Fruit fly (Drosophila melanogaster) whole organism, embryonic: ENCODE data around the gene Lamtor3.
A peak's percentile ranks its signal among the peaks of the same experiment; 100 is the strongest.

ENCODE experiments used
- Antp ChIP-seq: fragments of 200-800 bp; sonication (Bioruptor generic); optimal IDR thresholded peaks from 3 replicates; lab custom pipeline; 2016; ENCODE audit warnings: missing biosample characterization, missing genetic modification characterization
- CG10431 ChIP-seq: fragments of 200-800 bp; sonication (Bioruptor generic); optimal IDR thresholded peaks from 3 replicates; lab custom pipeline; 2018; ENCODE audit warnings: missing biosample characterization, mild to moderate bottlenecking, missing genetic modification characterization
- CG10565 ChIP-seq: fragments of 200-800 bp; sonication (Bioruptor generic); optimal IDR thresholded peaks from 3 replicates; lab custom pipeline; 2016; ENCODE audit warnings: missing biosample characterization, mild to moderate bottlenecking, missing genetic modification characterization
- CG11456 ChIP-seq: fragments of 200-800 bp; sonication (Bioruptor generic); IDR thresholded peaks from 3 replicates; pipeline ENCODE4 v1.3.6; 2022; ENCODE audit warnings: missing biosample characterization, missing genetic modification characterization
- CG12744 ChIP-seq: fragments of 200-800 bp; sonication (Bioruptor generic); optimal IDR thresholded peaks from 2 replicates; lab custom pipeline; 2016; ENCODE audit warnings: missing biosample characterization, missing genetic modification characterization
- CG13287 ChIP-seq: fragments of 200-800 bp; sonication (Bioruptor generic); IDR thresholded peaks from 2 replicates; pipeline ENCODE4 v1.3.6; 2022; ENCODE audit warnings: missing biosample characterization, missing genetic modification characterization; ENCODE audit not compliant: partially characterized antibody
- CG15601 ChIP-seq: fragments of 200-800 bp; sonication (Bioruptor generic); optimal IDR thresholded peaks from 3 replicates; lab custom pipeline; 2019; ENCODE audit warnings: missing biosample characterization, mild to moderate bottlenecking, missing genetic modification characterization, moderate library complexity
- CG2116 ChIP-seq: fragments of 200-800 bp; sonication (Bioruptor generic); optimal IDR thresholded peaks from 3 replicates; lab custom pipeline; 2018; ENCODE audit warnings: missing biosample characterization, mild to moderate bottlenecking, missing genetic modification characterization
- CG30403 ChIP-seq: fragments of 200-800 bp; sonication (Bioruptor generic); optimal IDR thresholded peaks from 3 replicates; lab custom pipeline; 2016; ENCODE audit warnings: missing biosample characterization, missing genetic modification characterization
- CG31224 ChIP-seq: fragments of 200-800 bp; sonication (Bioruptor generic); IDR thresholded peaks from 2 replicates; pipeline ENCODE4 v1.3.6; 2022; ENCODE audit warnings: missing biosample characterization, missing genetic modification characterization
- CG42726 ChIP-seq: fragments of 200-800 bp; sonication (Bioruptor generic); IDR thresholded peaks from 2 replicates; pipeline ENCODE4 v1.3.6; 2022; ENCODE audit warnings: missing biosample characterization, missing genetic modification characterization; ENCODE audit not compliant: partially characterized antibody
- CG6175 ChIP-seq: fragments of 200-800 bp; sonication (Bioruptor generic); IDR thresholded peaks from 3 replicates; pipeline ENCODE4 v1.3.6; 2022; ENCODE audit warnings: missing biosample characterization, missing genetic modification characterization
- CG6654 ChIP-seq: fragments of 200-800 bp; sonication (Bioruptor generic); optimal IDR thresholded peaks from 2 replicates; lab custom pipeline; 2017; ENCODE audit warnings: missing biosample characterization, mild to moderate bottlenecking, missing genetic modification characterization
- CG6813 ChIP-seq: fragments of 200-800 bp; sonication (Bioruptor generic); optimal IDR thresholded peaks from 2 replicates; lab custom pipeline; 2017; ENCODE audit warnings: missing biosample characterization, missing genetic modification characterization, mild to moderate bottlenecking, moderate library complexity, missing genetic modification reagents
- CG8281 ChIP-seq: fragments of 200-800 bp; sonication (Bioruptor generic); optimal IDR thresholded peaks from 2 replicates; lab custom pipeline; 2018; ENCODE audit warnings: missing biosample characterization, mild to moderate bottlenecking, missing genetic modification characterization, moderate library complexity
- CG8290 ChIP-seq, 3 experiments: fragments of 200-800 bp; sonication (Bioruptor generic); optimal IDR thresholded peaks; 2 replicates each; lab custom pipeline; 2016 to 2019; ENCODE audit warnings: missing biosample characterization in 3 of 3, missing genetic modification characterization in 3 of 3, mild to moderate bottlenecking in 2 of 3, moderate library complexity in 1 of 3
- CG8765 ChIP-seq: fragments of 200-800 bp; sonication (Bioruptor generic); IDR thresholded peaks from 2 replicates; pipeline ENCODE4 v1.3.6; 2022; ENCODE audit warnings: missing biosample characterization, missing genetic modification characterization
- CG8924 ChIP-seq: fragments of 200-800 bp; optimal IDR thresholded peaks from 3 replicates; lab custom pipeline; 2019; ENCODE audit warnings: missing biosample characterization, mild to moderate bottlenecking, missing genetic modification characterization, moderate library complexity
- CG9932 ChIP-seq: fragments of 200-800 bp; sonication (Bioruptor generic); IDR thresholded peaks from 2 replicates; pipeline ENCODE4 v1.3.6; 2022; ENCODE audit warnings: missing biosample characterization, missing genetic modification characterization
- CkIIα-i1 ChIP-seq: fragments of 200-800 bp; sonication (Bioruptor generic); IDR thresholded peaks from 2 replicates; pipeline ENCODE4 v1.3.6; 2022; ENCODE audit warnings: missing biosample characterization, missing genetic modification characterization
- Ets97D ChIP-seq: fragments of 200-800 bp; sonication (Bioruptor generic); optimal IDR thresholded peaks from 3 replicates; lab custom pipeline; 2016; ENCODE audit warnings: missing biosample characterization, missing genetic modification characterization
- Fer1 ChIP-seq: fragments of 200-800 bp; sonication (Bioruptor generic); optimal IDR thresholded peaks from 2 replicates; lab custom pipeline; 2017; ENCODE audit warnings: missing biosample characterization, mild to moderate bottlenecking, missing genetic modification characterization
- Fer3 ChIP-seq: fragments of 200-800 bp; sonication (Bioruptor generic); optimal IDR thresholded peaks from 2 replicates; lab custom pipeline; 2018; ENCODE audit warnings: missing biosample characterization, mild to moderate bottlenecking, missing genetic modification characterization, moderate library complexity
- Lim3 ChIP-seq: fragments of 200-800 bp; sonication (Bioruptor generic); IDR thresholded peaks from 2 replicates; pipeline ENCODE4 v1.3.6; 2022; ENCODE audit warnings: missing biosample characterization, missing genetic modification characterization
- Oaz ChIP-seq: fragments of 200-800 bp; sonication (Bioruptor generic); IDR thresholded peaks from 2 replicates; pipeline ENCODE4 v1.3.6; 2022; ENCODE audit warnings: missing biosample characterization, missing genetic modification characterization
- Side ChIP-seq: fragments of 200-800 bp; sonication (Bioruptor generic); optimal IDR thresholded peaks from 2 replicates; lab custom pipeline; 2016; ENCODE audit warnings: missing biosample characterization, missing genetic modification characterization
- az2 ChIP-seq: fragments of 200-800 bp; sonication (Bioruptor generic); optimal IDR thresholded peaks from 3 replicates; lab custom pipeline; 2016; ENCODE audit warnings: missing biosample characterization, missing genetic modification characterization
- bcd ChIP-seq: fragments of 200-800 bp; sonication (Bioruptor generic); optimal IDR thresholded peaks from 2 replicates; lab custom pipeline; 2017; ENCODE audit warnings: missing biosample characterization, mild to moderate bottlenecking, missing genetic modification characterization
- crc ChIP-seq: fragments of 200-800 bp; sonication (Bioruptor generic); optimal IDR thresholded peaks from 2 replicates; lab custom pipeline; 2016; ENCODE audit warnings: missing biosample characterization, missing genetic modification characterization
- crol ChIP-seq: fragments of 200-800 bp; sonication (Bioruptor generic); IDR thresholded peaks from 2 replicates; pipeline ENCODE4 v1.3.6; 2022; ENCODE audit warnings: missing biosample characterization, missing genetic modification characterization
- da ChIP-seq: fragments of 200-800 bp; sonication (Bioruptor generic); optimal IDR thresholded peaks from 2 replicates; lab custom pipeline; 2016; ENCODE audit warnings: missing biosample characterization, missing genetic modification characterization
- dimm ChIP-seq: fragments of 200-800 bp; sonication (Bioruptor generic); IDR thresholded peaks from 2 replicates; pipeline ENCODE4 v1.3.6; 2022; ENCODE audit warnings: missing biosample characterization, missing genetic modification characterization
- en ChIP-seq: fragments of 200-800 bp; sonication (Bioruptor generic); optimal IDR thresholded peaks from 2 replicates; lab custom pipeline; 2016; ENCODE audit warnings: missing biosample characterization, missing genetic modification characterization
- gcm ChIP-seq: fragments of 200-800 bp; sonication (Bioruptor generic); optimal IDR thresholded peaks from 2 replicates; lab custom pipeline; 2019; ENCODE audit warnings: missing biosample characterization, mild to moderate bottlenecking, missing genetic modification characterization, moderate library complexity
- gem ChIP-seq: fragments of 200-800 bp; sonication (Bioruptor generic); optimal IDR thresholded peaks from 2 replicates; lab custom pipeline; 2019; ENCODE audit warnings: missing biosample characterization, mild to moderate bottlenecking, missing genetic modification characterization, moderate library complexity
- gt ChIP-seq: fragments of 200-800 bp; sonication (Bioruptor generic); IDR thresholded peaks from 2 replicates; pipeline ENCODE4 v1.3.6; 2022; ENCODE audit warnings: missing biosample characterization, missing genetic modification characterization
- jumu ChIP-seq: fragments of 200-800 bp; sonication (Bioruptor generic); optimal IDR thresholded peaks from 3 replicates; lab custom pipeline; 2016; ENCODE audit warnings: missing biosample characterization, missing genetic modification characterization
- knrl ChIP-seq: fragments of 200-800 bp; sonication (Bioruptor generic); IDR thresholded peaks from 3 replicates; pipeline ENCODE4 v1.3.6; 2022; ENCODE audit warnings: missing biosample characterization, missing genetic modification characterization; ENCODE audit not compliant: partially characterized antibody
- lab ChIP-seq: fragments of 200-800 bp; sonication (Bioruptor generic); optimal IDR thresholded peaks from 3 replicates; lab custom pipeline; 2017; ENCODE audit warnings: missing biosample characterization, missing genetic modification characterization, mild to moderate bottlenecking, moderate library complexity, missing genetic modification reagents
- lola ChIP-seq, 3 experiments: fragments of >200 bp in 2 of 3; fragments of 200-800 bp in 1 of 3; sonication (Bioruptor generic) in 1 of 3; optimal IDR thresholded peaks; 2 replicates each; lab custom pipeline; 2017 to 2019; ENCODE audit warnings: missing biosample characterization in 3 of 3, missing genetic modification characterization in 3 of 3, mild to moderate bottlenecking in 1 of 3, moderate library complexity in 1 of 3
- nerfin-1 ChIP-seq: fragments of 200-800 bp; sonication (Bioruptor generic); optimal IDR thresholded peaks from 3 replicates; lab custom pipeline; 2019; ENCODE audit warnings: missing biosample characterization, mild to moderate bottlenecking, missing genetic modification characterization, moderate library complexity
- nom ChIP-seq: fragments of 200-800 bp; sonication (Bioruptor generic); optimal IDR thresholded peaks from 2 replicates; lab custom pipeline; 2017; ENCODE audit warnings: missing biosample characterization, missing genetic modification characterization, mild to moderate bottlenecking, moderate library complexity, missing genetic modification reagents
- schlank ChIP-seq: fragments of 200-800 bp; sonication (Bioruptor generic); optimal IDR thresholded peaks from 2 replicates; lab custom pipeline; 2018; ENCODE audit warnings: missing biosample characterization, mild to moderate bottlenecking, missing genetic modification characterization
- shn ChIP-seq: fragments of 200-800 bp; sonication (Bioruptor generic); optimal IDR thresholded peaks from 3 replicates; lab custom pipeline; 2016; ENCODE audit warnings: missing biosample characterization, missing genetic modification characterization
- sisA ChIP-seq: fragments of 200-800 bp; sonication (Bioruptor generic); IDR thresholded peaks from 2 replicates; pipeline ENCODE4 v1.3.6; 2022; ENCODE audit warnings: missing biosample characterization, missing genetic modification characterization
- tap ChIP-seq: fragments of 200-800 bp; optimal IDR thresholded peaks from 3 replicates; lab custom pipeline; 2019; ENCODE audit warnings: missing biosample characterization, mild to moderate bottlenecking, missing genetic modification characterization, moderate library complexity
- tgo ChIP-seq: fragments of 200-800 bp; sonication (Bioruptor generic); IDR thresholded peaks from 3 replicates; pipeline ENCODE4 v1.3.6; 2022; ENCODE audit warnings: missing biosample characterization, missing genetic modification characterization
- trh ChIP-seq: fragments of 200-800 bp; sonication (Bioruptor generic); optimal IDR thresholded peaks from 2 replicates; lab custom pipeline; 2016; ENCODE audit warnings: missing biosample characterization, missing genetic modification characterization
- tx ChIP-seq: fragments of 200-800 bp; sonication (Bioruptor generic); optimal IDR thresholded peaks from 2 replicates; lab custom pipeline; 2016; ENCODE audit warnings: missing biosample characterization, missing genetic modification characterization

The Lamtor3 gene

dm6 chr2L:17514090-17514715 lies 33.2 kb downstream of the Lamtor3 start (continued):
- TF ChIP-seq Oaz (GFP tag; lab: Robert Waterston, UW) = peak; percentile 54; the same call in 1 of the 2 replicates
- TF ChIP-seq da = peak; percentile 40
- TF ChIP-seq CG11456 = peak; percentile 60; the same call in 2 of the 3 replicates
- TF ChIP-seq gt (GFP tag; lab: Robert Waterston, UW) = peak; percentile 57
- peak; percentile 68 for TF ChIP-seq schlank (tag; lab: Kevin White, UChicago)
- TF ChIP-seq Side = peak; percentile 71
- TF ChIP-seq gem (tag; lab: Kevin White, UChicago) = peak; percentile 94
- peak; percentile 63 for TF ChIP-seq CG6654 (GFP tag; lab: Kevin White, UChicago)
- peak; percentile 94 for TF ChIP-seq lab (GFP tag; lab: Kevin White, UChicago)
- TF ChIP-seq en (GFP tag; lab: Kevin White, UChicago) = no peak
- TF ChIP-seq CG2116 (GFP tag; lab: Kevin White, UChicago) = peak; percentile 39
- peak; percentile 83 for TF ChIP-seq CG6813 (GFP tag; lab: Kevin White, UChicago)
- TF ChIP-seq Ets97D (GFP tag; lab: Kevin White, UChicago) = peak; percentile 34
- TF ChIP-seq tx (GFP tag; lab: Kevin White, UChicago) = peak; percentile 32
- no peak for TF ChIP-seq nom (GFP tag; lab: Kevin White, UChicago)
- peak; percentile 91 for TF ChIP-seq CG15601 (tag; lab: Kevin White, UChicago)
- TF ChIP-seq sisA (GFP tag; lab: Robert Waterston, UW) = peak; percentile 83
- peak; percentile 41; the same call in 1 of the 2 replicates for TF ChIP-seq Lim3
- 0 out of 3 replicates have a peak, but pooled peaks have one; percentile 34 for TF ChIP-seq CG6175 (GFP tag; lab: Robert Waterston, UW)
- peak; percentile 93 for TF ChIP-seq CG8924
- peak; percentile 78 for TF ChIP-seq CG8765
- peak; percentile 12 for TF ChIP-seq crc (GFP tag; lab: Kevin White, UChicago)
- TF ChIP-seq tgo (GFP tag; lab: Robert Waterston, UW) = peak; percentile 86
- TF ChIP-seq Fer3 (tag; lab: Kevin White, UChicago) = peak; percentile 87
- TF ChIP-seq CG31224 (GFP tag; lab: Robert Waterston, UW) = peak; percentile 57
- TF ChIP-seq lola (GFP tag; optimal IDR thresholded peaks at IDR 0.05; lab: Kevin White, UChicago) = peak in 1 of 3 experiments; percentile 94
- peak; percentile 2 for TF ChIP-seq trh
- TF ChIP-seq CG8290 (GFP tag; optimal IDR thresholded peaks at IDR 0.05; lab: Kevin White, UChicago) = no peak
- peak in 1 of 2 experiments; percentile 28 for TF ChIP-seq CG8290 (tag; optimal IDR thresholded peaks at IDR 0.05; lab: Kevin White, UChicago)
- TF ChIP-seq CG9932 (GFP tag; lab: Robert Waterston, UW) = peak; percentile 69
- TF ChIP-seq knrl = no peak
- peak; percentile 70 for TF ChIP-seq dimm (GFP tag; lab: Robert Waterston, UW)
- TF ChIP-seq CG13287 (GFP tag; lab: Robert Waterston, UW) = no peak
- TF ChIP-seq CkIIα-i1 = no peak
- peak; percentile 87 for TF ChIP-seq nerfin-1 (tag; lab: Kevin White, UChicago)
- TF ChIP-seq az2 (GFP tag; lab: Kevin White, UChicago) = peak; percentile 80
- TF ChIP-seq shn = peak; percentile 43
- TF ChIP-seq CG10431 = peak; percentile 82
- 0 out of 2 replicates have a peak, but pooled peaks have one; percentile 33 for TF ChIP-seq crol (GFP tag; lab: Robert Waterston, UW)
- TF ChIP-seq CG12744 (GFP tag; lab: Kevin White, UChicago) = no peak
- TF ChIP-seq Antp (GFP tag; lab: Kevin White, UChicago) = peak; percentile 77
- TF ChIP-seq CG8281 (tag; lab: Kevin White, UChicago) = peak; percentile 70
- TF ChIP-seq CG30403 (GFP tag; lab: Kevin White, UChicago) = peak; percentile 83
- TF ChIP-seq bcd (GFP tag; lab: Kevin White, UChicago) = peak; percentile 87
- no peak for TF ChIP-seq CG42726
- peak; percentile 17 for TF ChIP-seq CG10565 (GFP tag; lab: Kevin White, UChicago)
- peak; percentile 72 for TF ChIP-seq jumu (GFP tag; lab: Kevin White, UChicago)
- peak; percentile 91 for TF ChIP-seq tap (tag; lab: Kevin White, UChicago)
- peak; percentile 94 for TF ChIP-seq Fer1 (GFP tag; lab: Kevin White, UChicago)
- peak; percentile 90 for TF ChIP-seq gcm (GFP tag; lab: Kevin White, UChicago)
